Fruit fly (Drosophila melanogaster) whole organism, adult: ENCODE measurements around the gene Sf3a1.

Source experiments
- CG14711 ChIP-seq: fragments of 200-800 bp; sonication (Bioruptor generic); optimal IDR thresholded peaks from 2 replicates; lab custom pipeline; 2018; ENCODE audit warnings: missing biosample characterization, mild to moderate bottlenecking, missing genetic modification characterization, moderate library complexity
- CG1620 ChIP-seq: fragments of 200-800 bp; sonication (Bioruptor generic); optimal IDR thresholded peaks from 2 replicates; lab custom pipeline; 2016; ENCODE audit warnings: missing biosample characterization, missing genetic modification characterization
- bab1 ChIP-seq: fragments of 200-800 bp; sonication (Bioruptor generic); optimal IDR thresholded peaks from 3 replicates; lab custom pipeline; 2019; ENCODE audit warnings: missing biosample characterization, mild to moderate bottlenecking, missing genetic modification characterization, moderate library complexity
- cic ChIP-seq: fragments of 200-800 bp; sonication (Bioruptor generic); optimal IDR thresholded peaks from 2 replicates; lab custom pipeline; 2017; ENCODE audit warnings: missing biosample characterization, mild to moderate bottlenecking, missing genetic modification characterization, moderate library complexity
- cnc ChIP-seq, 2 experiments: fragments of >200 bp; optimal IDR thresholded peaks; 2 replicates each; lab custom pipeline; 2017
- kay ChIP-seq: fragments of 200-800 bp; sonication (Bioruptor generic); peaks from one replicate; lab custom pipeline; 2016; ENCODE audit warnings: missing biosample characterization, missing genetic modification characterization, borderline replicate concordance
- toe ChIP-seq: fragments of 200-800 bp; sonication (Bioruptor generic); optimal IDR thresholded peaks from 2 replicates; lab custom pipeline; 2016; ENCODE audit warnings: missing biosample characterization, missing genetic modification characterization

- no peak for TF ChIP-seq toe (GFP tag; lab: Kevin White, UChicago)
- TF ChIP-seq cic (GFP tag; lab: Kevin White, UChicago): no peak
- TF ChIP-seq bab1: no peak
- TF ChIP-seq kay (GFP tag; lab: Kevin White, UChicago): no peak
- no peak for TF ChIP-seq cnc (optimal IDR thresholded peaks at IDR 0.05; lab: Kevin White, UChicago)
- TF ChIP-seq CG14711: no peak
- no peak for TF ChIP-seq CG1620 (GFP tag; lab: Kevin White, UChicago)
Observed at dm6 chr3R:16984221-16984620, 17.9 kb downstream of the Sf3a1 start.
